Fruit fly (Drosophila melanogaster) whole organism, wandering third instar larva: ENCODE results near the gene CG15167.

Source experiments
- Jra ChIP-seq: sonication (Bioruptor generic); optimal IDR thresholded peaks from 2 replicates; lab custom pipeline; 2016; ENCODE audit warnings: missing biosample characterization, missing genetic modification characterization
- Myc ChIP-seq: fragments of >200 bp; optimal IDR thresholded peaks from 2 replicates; lab custom pipeline; 2017
- Sp1 ChIP-seq: fragments of 200-800 bp; sonication (Bioruptor generic); optimal IDR thresholded peaks from 3 replicates; lab custom pipeline; 2019; ENCODE audit warnings: missing biosample characterization, mild to moderate bottlenecking, missing genetic modification characterization, moderate library complexity
- br ChIP-seq: fragments of 200-800 bp; sonication (Bioruptor generic); optimal IDR thresholded peaks from 2 replicates; lab custom pipeline; 2016; ENCODE audit warnings: missing biosample characterization, missing genetic modification characterization
- pan ChIP-seq: fragments of >200 bp; optimal IDR thresholded peaks from 2 replicates; lab custom pipeline; 2017
- psq ChIP-seq: fragments of 200-800 bp; sonication (Bioruptor generic); optimal IDR thresholded peaks from 3 replicates; lab custom pipeline; 2017; ENCODE audit warnings: missing biosample characterization, mild to moderate bottlenecking, missing genetic modification characterization, moderate library complexity
- woc ChIP-seq: sonication (Bioruptor generic); optimal IDR thresholded peaks from 2 replicates; lab custom pipeline; 2016; ENCODE audit warnings: missing biosample characterization, mild to moderate bottlenecking, missing genetic modification characterization

DNA sequence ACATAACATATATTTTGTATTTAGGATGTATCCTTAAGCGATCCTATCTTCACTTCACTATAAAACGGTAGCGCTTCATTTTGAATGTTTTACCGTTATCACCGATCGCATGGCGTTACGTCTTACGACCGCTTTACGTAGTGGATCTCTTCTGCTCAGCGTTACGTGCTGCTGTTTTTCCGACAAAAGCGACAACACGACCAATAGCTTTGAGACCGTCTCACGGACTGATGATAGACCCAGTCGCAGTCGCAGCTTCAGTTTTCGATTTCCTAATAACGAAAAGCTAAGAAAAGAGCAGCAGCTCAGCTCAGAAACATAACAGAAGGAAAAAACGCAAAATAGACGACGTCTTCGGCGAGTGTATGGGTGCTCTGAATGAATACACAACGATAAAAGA is 7.9 kb upstream of the CG15167 start, which contains the start of gene CG10348:
- TF ChIP-seq psq (no peak), woc (GFP tag; lab: Kevin White, UChicago) (no peak), br (no peak), Myc (lab: Kevin White, UChicago) (no peak), Sp1 (no peak), Jra (GFP tag; lab: Kevin White, UChicago) (no peak), pan (lab: Kevin White, UChicago) (no peak)
